Worm (Caenorhabditis elegans) whole organism, L3 larva: ENCODE data around the gene kxd-1.

ENCODE experiments used
- R02D3.7 ChIP-seq: fragments of 150-350 bp; optimal IDR thresholded peaks from 2 replicates; lab custom pipeline; 2014; ENCODE audit warnings: missing biosample characterization, missing genetic modification characterization
- ZK546.5 ChIP-seq: sonication (generic microtip); optimal IDR thresholded peaks from 2 replicates; lab custom pipeline; 2017; ENCODE audit warnings: missing biosample characterization, missing genetic modification characterization
- aly-2 ChIP-seq: fragments of 150-350 bp; optimal IDR thresholded peaks from 2 replicates; lab custom pipeline; 2014; ENCODE audit warnings: missing biosample characterization, missing genetic modification characterization
- ama-1 ChIP-seq: fragments of 150-350 bp; optimal IDR thresholded peaks from 2 replicates; lab custom pipeline; 2018
- ceh-16 ChIP-seq: sonication (generic microtip); optimal IDR thresholded peaks from 2 replicates; lab custom pipeline; 2017; ENCODE audit warnings: missing biosample characterization, missing genetic modification characterization
- ceh-28 ChIP-seq: fragments of 150-350 bp; optimal IDR thresholded peaks from 2 replicates; lab custom pipeline; 2014; ENCODE audit warnings: missing biosample characterization, missing genetic modification reagents, missing genetic modification characterization
- ceh-82 ChIP-seq: fragments of 150-350 bp; optimal IDR thresholded peaks from 2 replicates; lab custom pipeline; 2014; ENCODE audit warnings: missing biosample characterization, missing genetic modification characterization
- daf-12 ChIP-seq: fragments of 150-350 bp; optimal IDR thresholded peaks from 2 replicates; lab custom pipeline; 2014; ENCODE audit warnings: missing biosample characterization, missing genetic modification reagents, missing genetic modification characterization
- egl-27 ChIP-seq: sonication (generic microtip); optimal IDR thresholded peaks from 4 replicates; lab custom pipeline; 2017; ENCODE audit warnings: missing biosample characterization, missing genetic modification reagents, missing genetic modification characterization
- egl-5 ChIP-seq: fragments of 150-350 bp; optimal IDR thresholded peaks from 2 replicates; lab custom pipeline; 2017; ENCODE audit warnings: missing biosample characterization, missing genetic modification reagents, missing genetic modification characterization, inconsistent platforms
- elt-1 ChIP-seq: fragments of 150-350 bp; optimal IDR thresholded peaks from 2 replicates; lab custom pipeline; 2014; ENCODE audit warnings: missing biosample characterization, missing genetic modification characterization
- elt-2 ChIP-seq: sonication (generic microtip); optimal IDR thresholded peaks from 2 replicates; lab custom pipeline; 2016; ENCODE audit warnings: missing genetic modification reagents, mild to moderate bottlenecking, missing genetic modification characterization, missing compliant biosample characterization
- eor-1 ChIP-seq, 2 experiments: fragments of 150-350 bp; optimal IDR thresholded peaks; 2 replicates each; lab custom pipeline; 2014 to 2018; ENCODE audit warnings: missing biosample characterization in 2 of 2, missing genetic modification characterization in 2 of 2
- fkh-2 ChIP-seq: fragments of 150-350 bp; optimal IDR thresholded peaks from 2 replicates; lab custom pipeline; 2014; ENCODE audit warnings: missing biosample characterization, missing genetic modification reagents, missing genetic modification characterization
- fos-1 ChIP-seq: fragments of 150-350 bp; optimal IDR thresholded peaks from 2 replicates; lab custom pipeline; 2014; ENCODE audit warnings: missing biosample characterization, missing genetic modification characterization
- hmg-11 ChIP-seq: sonication (generic microtip); optimal IDR thresholded peaks from 2 replicates; lab custom pipeline; 2016; ENCODE audit warnings: missing genetic modification characterization, missing compliant biosample characterization
- jun-1 ChIP-seq: fragments of 150-350 bp; optimal IDR thresholded peaks from 2 replicates; lab custom pipeline; 2014; ENCODE audit warnings: missing biosample characterization, missing genetic modification reagents, missing genetic modification characterization
- lin-15B ChIP-seq: fragments of 150-350 bp; optimal IDR thresholded peaks from 2 replicates; lab custom pipeline; 2014; ENCODE audit warnings: missing biosample characterization, missing genetic modification characterization
- lsy-12 ChIP-seq: sonication (generic microtip); optimal IDR thresholded peaks from 2 replicates; lab custom pipeline; 2016; ENCODE audit warnings: mild to moderate bottlenecking, missing genetic modification characterization, missing compliant biosample characterization
- mdl-1 ChIP-seq: fragments of 150-350 bp; optimal IDR thresholded peaks from 2 replicates; lab custom pipeline; 2014; ENCODE audit warnings: missing biosample characterization, missing genetic modification characterization
- mml-1 ChIP-seq: fragments of 150-350 bp; sonication (generic microtip); optimal IDR thresholded peaks from 3 replicates; lab custom pipeline; 2014; ENCODE audit warnings: missing biosample characterization, missing genetic modification characterization
- nfya-1 ChIP-seq: sonication (generic microtip); optimal IDR thresholded peaks from 2 replicates; lab custom pipeline; 2017; ENCODE audit warnings: missing genetic modification characterization, mild to moderate bottlenecking, missing compliant biosample characterization, antibody characterized with exemption, moderate library complexity; ENCODE audit not compliant: insufficient read depth
- nhr-11 ChIP-seq: fragments of 150-350 bp; optimal IDR thresholded peaks from 2 replicates; lab custom pipeline; 2014; ENCODE audit warnings: missing biosample characterization, missing genetic modification characterization
- nhr-12 ChIP-seq: fragments of 150-350 bp; optimal IDR thresholded peaks from 2 replicates; lab custom pipeline; 2014; ENCODE audit warnings: missing biosample characterization, missing genetic modification characterization
- nhr-23 ChIP-seq: fragments of 150-350 bp; optimal IDR thresholded peaks from 2 replicates; lab custom pipeline; 2014; ENCODE audit warnings: missing biosample characterization, missing genetic modification reagents, missing genetic modification characterization
- nhr-43 ChIP-seq: sonication (generic microtip); optimal IDR thresholded peaks from 2 replicates; lab custom pipeline; 2016; ENCODE audit warnings: mild to moderate bottlenecking, missing genetic modification characterization, missing compliant biosample characterization; ENCODE audit not compliant: poor library complexity, severe bottlenecking
- nhr-67 ChIP-seq: fragments of 150-350 bp; optimal IDR thresholded peaks from 2 replicates; lab custom pipeline; 2014; ENCODE audit warnings: missing biosample characterization, missing genetic modification characterization
- nhr-76 ChIP-seq: fragments of 150-350 bp; sonication (generic microtip); optimal IDR thresholded peaks from 5 replicates; lab custom pipeline; 2014; ENCODE audit warnings: missing biosample characterization, missing genetic modification characterization
- nhr-77 ChIP-seq: fragments of 150-350 bp; optimal IDR thresholded peaks from 2 replicates; lab custom pipeline; 2014; ENCODE audit warnings: missing biosample characterization, missing genetic modification characterization
- pha-4 ChIP-seq: fragments of 150-350 bp; optimal IDR thresholded peaks from 2 replicates; lab custom pipeline; 2014; ENCODE audit warnings: missing biosample characterization, missing genetic modification reagents, missing genetic modification characterization
- pqm-1 ChIP-seq: fragments of 150-350 bp; optimal IDR thresholded peaks from 2 replicates; lab custom pipeline; 2017; ENCODE audit warnings: missing biosample characterization, missing genetic modification characterization, inconsistent platforms
- skn-1 ChIP-seq: fragments of 150-350 bp; optimal IDR thresholded peaks from 2 replicates; lab custom pipeline; 2014; ENCODE audit warnings: missing biosample characterization, missing genetic modification characterization
- tbx-2 ChIP-seq: sonication (generic microtip); optimal IDR thresholded peaks from 2 replicates; lab custom pipeline; 2016; ENCODE audit warnings: mild to moderate bottlenecking, missing genetic modification characterization, missing compliant biosample characterization
- unc-39 ChIP-seq: sonication (generic microtip); optimal IDR thresholded peaks from 4 replicates; lab custom pipeline; 2017; ENCODE audit warnings: missing biosample characterization, missing genetic modification characterization
- unc-62 ChIP-seq: fragments of 150-350 bp; sonication (generic microtip); optimal IDR thresholded peaks from 4 replicates; lab custom pipeline; 2014; ENCODE audit warnings: missing biosample characterization, missing genetic modification reagents, missing genetic modification characterization
- ztf-11 ChIP-seq: fragments of 150-350 bp; optimal IDR thresholded peaks from 2 replicates; lab custom pipeline; 2014; ENCODE audit warnings: missing biosample characterization, missing genetic modification characterization

Gene kxd-1

DNA sequence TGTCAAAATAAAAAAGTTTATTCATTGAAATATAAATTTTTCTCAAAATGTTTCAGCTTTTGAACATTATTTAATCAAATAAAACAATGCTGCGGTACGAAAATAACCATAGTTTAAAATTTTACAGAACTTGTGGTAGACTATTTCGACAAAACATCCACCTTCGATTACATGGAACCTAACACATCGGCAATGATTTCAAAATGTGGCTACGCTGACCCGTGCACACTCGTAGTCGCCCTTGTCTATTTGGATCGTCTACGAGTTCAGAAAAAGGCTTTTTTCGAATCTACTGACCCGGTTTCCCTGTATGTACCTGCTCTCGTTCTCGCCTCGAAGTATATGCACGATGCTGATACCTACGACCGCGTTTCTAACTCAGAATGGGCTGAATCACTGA lies 24.2 kb upstream of the kxd-1 start:
- no peak for TF ChIP-seq ztf-11 (tag; lab: Kevin White, UChicago)
- no peak for TF ChIP-seq ZK546.5 (tag; lab: Kevin White, UChicago)
- TF ChIP-seq jun-1 (tag; lab: Kevin White, UChicago), result no peak
- TF ChIP-seq ceh-28, result no peak
- no peak for TF ChIP-seq hmg-11 (tag; lab: Kevin White, UChicago)
- TF ChIP-seq egl-27 (tag; lab: Kevin White, UChicago), result no peak
- TF ChIP-seq unc-62, result no peak
- no peak for TF ChIP-seq nhr-12
- no peak for TF ChIP-seq pqm-1
- no peak for TF ChIP-seq nhr-67
- no peak for TF ChIP-seq pha-4 (tag; lab: Kevin White, UChicago)
- TF ChIP-seq fos-1 (tag; lab: Kevin White, UChicago), result no peak
- TF ChIP-seq nhr-76 (tag; lab: Kevin White, UChicago), result no peak
- TF ChIP-seq egl-5 (tag; lab: Kevin White, UChicago), result no peak
- no peak for TF ChIP-seq R02D3.7 (tag; lab: Kevin White, UChicago)
- no peak for TF ChIP-seq eor-1 (tag; optimal IDR thresholded peaks at IDR 0.05; lab: Kevin White, UChicago)
- no peak for TF ChIP-seq nhr-77
- TF ChIP-seq lsy-12 (tag; lab: Kevin White, UChicago), result no peak
- no peak for TF ChIP-seq daf-12 (tag; lab: Kevin White, UChicago)
- TF ChIP-seq nhr-11, result no peak

DNA sequence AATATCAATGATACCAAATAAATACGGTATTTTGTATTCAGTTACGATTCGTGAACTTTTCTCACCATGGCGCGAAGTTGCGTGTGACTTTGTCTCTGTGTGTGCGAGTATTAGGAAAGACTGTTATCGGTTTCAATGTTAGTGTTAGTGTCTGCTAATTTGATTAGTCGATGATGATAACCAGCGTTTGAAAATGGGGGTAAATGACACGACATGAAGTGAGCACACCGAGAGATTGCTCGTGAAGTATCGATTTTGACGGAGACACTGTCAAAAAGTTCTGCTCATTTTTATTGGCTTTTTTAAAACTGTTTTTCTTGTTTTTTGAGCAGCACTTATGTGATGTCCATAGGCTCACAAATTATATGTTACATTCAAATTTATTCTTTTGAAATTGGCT lies 22.9 kb upstream of the kxd-1 start:
- no peak for TF ChIP-seq nhr-67
- TF ChIP-seq ZK546.5 (tag; lab: Kevin White, UChicago), result no peak
- TF ChIP-seq eor-1 (tag; optimal IDR thresholded peaks at IDR 0.05; lab: Kevin White, UChicago), result no peak
- TF ChIP-seq mml-1 (tag; lab: Kevin White, UChicago), result no peak
- TF ChIP-seq nhr-77, result no peak
- no peak for TF ChIP-seq egl-27 (tag; lab: Kevin White, UChicago)
- no peak for TF ChIP-seq fkh-2 (tag; lab: Kevin White, UChicago)
- TF ChIP-seq lsy-12 (tag; lab: Kevin White, UChicago), result no peak
- no peak for TF ChIP-seq lin-15B (tag; lab: Kevin White, UChicago)
- no peak for TF ChIP-seq ceh-28
- peak; percentile 91 for TF ChIP-seq ama-1 (lab: Kevin White, UChicago)
- TF ChIP-seq nhr-23 (tag; lab: Kevin White, UChicago), result peak; percentile 5
- peak; percentile 4 for TF ChIP-seq aly-2
- peak; percentile 58 for TF ChIP-seq pqm-1
- no peak for TF ChIP-seq ceh-16 (tag; lab: Kevin White, UChicago)
- no peak for TF ChIP-seq nhr-76 (tag; lab: Kevin White, UChicago)
- peak; percentile 52 for TF ChIP-seq pha-4 (tag; lab: Kevin White, UChicago)
- peak; percentile 85 for TF ChIP-seq elt-2 (tag; lab: Kevin White, UChicago)
- TF ChIP-seq skn-1 (tag; lab: Kevin White, UChicago), result peak; percentile 18
- TF ChIP-seq nhr-43 (tag; lab: Kevin White, UChicago), result peak; percentile 19
- no peak for TF ChIP-seq tbx-2 (tag; lab: Kevin White, UChicago)
- no peak for TF ChIP-seq unc-39 (tag; lab: Kevin White, UChicago)
- TF ChIP-seq hmg-11 (tag; lab: Kevin White, UChicago), result no peak
- TF ChIP-seq ceh-82 (tag; lab: Kevin White, UChicago), result no peak
- peak; percentile 24 for TF ChIP-seq jun-1 (tag; lab: Kevin White, UChicago)
- TF ChIP-seq, all 47 proteins: peak for 9

DNA sequence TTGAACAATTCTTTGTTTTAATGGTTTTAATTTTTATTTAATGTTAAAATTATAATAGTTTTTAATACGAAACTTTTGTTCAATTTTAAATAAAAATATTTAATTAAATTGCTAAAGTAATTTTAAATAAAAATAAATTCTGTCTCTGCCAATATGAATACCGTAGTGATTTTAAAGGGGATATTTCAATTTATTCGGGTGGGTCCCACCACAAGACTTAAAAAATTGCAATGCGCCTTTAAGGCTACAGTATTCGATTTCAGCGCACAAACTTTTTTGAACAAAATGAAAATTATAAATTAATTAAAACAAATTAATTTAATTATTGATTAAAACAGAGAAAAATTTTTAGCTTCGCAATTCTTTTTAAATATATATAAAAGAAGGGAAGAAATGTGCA lies 22.2 kb upstream of the kxd-1 start:
- TF ChIP-seq ZK546.5 (tag; lab: Kevin White, UChicago), result no peak
- TF ChIP-seq ztf-11 (tag; lab: Kevin White, UChicago), result no peak
- no peak for TF ChIP-seq ceh-82 (tag; lab: Kevin White, UChicago)
- TF ChIP-seq nhr-12, result no peak
- no peak for TF ChIP-seq hmg-11 (tag; lab: Kevin White, UChicago)
- no peak for TF ChIP-seq nfya-1 (tag; lab: Kevin White, UChicago)
- TF ChIP-seq elt-2 (tag; lab: Kevin White, UChicago), result no peak
- TF ChIP-seq, all 47 proteins: peak for 0

DNA sequence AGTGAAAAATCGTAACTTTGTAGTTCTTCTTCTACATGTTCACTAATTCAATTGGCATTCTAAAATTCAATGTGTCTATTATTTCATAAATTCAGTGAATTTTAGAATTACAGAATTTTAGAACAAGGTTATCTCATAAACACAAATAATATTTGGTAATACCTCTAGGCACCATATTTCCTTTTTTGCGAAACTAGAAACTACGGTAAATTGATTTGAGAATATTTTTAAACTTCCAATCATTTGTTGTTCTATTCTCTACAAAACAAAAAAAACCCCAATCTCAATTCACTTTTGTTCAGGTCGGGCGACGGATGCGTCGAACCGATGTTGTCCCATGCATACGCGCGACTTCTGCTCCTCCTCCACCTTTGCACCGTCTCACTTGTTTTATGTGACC lies 21.3 kb upstream of the kxd-1 start, which contains the start of gene F09G2.1:
Gene F09G2.1, plus strand, starts transcription at position 301 of the 400 bp plus-strand sequence.
- TF ChIP-seq R02D3.7 (tag; lab: Kevin White, UChicago) (no peak), nhr-11 (no peak), elt-1 (tag; lab: Kevin White, UChicago) (no peak), ceh-28 (no peak), pha-4 (tag; lab: Kevin White, UChicago) (no peak), skn-1 (tag; lab: Kevin White, UChicago) (no peak), mdl-1 (tag; lab: Kevin White, UChicago) (no peak)
